Fruit fly (Drosophila melanogaster) whole organism, embryonic: ENCODE measurements around the gene CG17027.

Source experiments
- CG12391 ChIP-seq: fragments of 200-800 bp; sonication (Bioruptor generic); optimal IDR thresholded peaks from 3 replicates; lab custom pipeline; 2018; ENCODE audit warnings: missing biosample characterization, mild to moderate bottlenecking, missing genetic modification characterization, moderate library complexity
- CG14965 ChIP-seq: fragments of 200-800 bp; sonication (Bioruptor generic); optimal IDR thresholded peaks from 2 replicates; lab custom pipeline; 2016; ENCODE audit warnings: missing biosample characterization, missing genetic modification characterization, borderline replicate concordance
- Dll ChIP-seq: fragments of 200-800 bp; sonication (Bioruptor generic); IDR thresholded peaks from 4 replicates; pipeline ENCODE4 v1.3.6; 2022; ENCODE audit warnings: missing biosample characterization, missing genetic modification characterization; ENCODE audit not compliant: partially characterized antibody
- Hey ChIP-seq: fragments of 200-800 bp; sonication (Bioruptor generic); optimal IDR thresholded peaks from 3 replicates; lab custom pipeline; 2018; ENCODE audit warnings: missing biosample characterization, mild to moderate bottlenecking, missing genetic modification characterization

- no peak for TF ChIP-seq CG12391
- no peak for TF ChIP-seq CG14965 (GFP tag; lab: Kevin White, UChicago)
- TF ChIP-seq Hey, result no peak
- TF ChIP-seq Dll (GFP tag; lab: Robert Waterston, UW), result no peak
Measured at dm6 chr3L:15981403-15981802, 1.5 kb downstream of the CG17027 start.
